Fruit fly (Drosophila melanogaster): ENCODE results near the gene CG18585.

DNA sequence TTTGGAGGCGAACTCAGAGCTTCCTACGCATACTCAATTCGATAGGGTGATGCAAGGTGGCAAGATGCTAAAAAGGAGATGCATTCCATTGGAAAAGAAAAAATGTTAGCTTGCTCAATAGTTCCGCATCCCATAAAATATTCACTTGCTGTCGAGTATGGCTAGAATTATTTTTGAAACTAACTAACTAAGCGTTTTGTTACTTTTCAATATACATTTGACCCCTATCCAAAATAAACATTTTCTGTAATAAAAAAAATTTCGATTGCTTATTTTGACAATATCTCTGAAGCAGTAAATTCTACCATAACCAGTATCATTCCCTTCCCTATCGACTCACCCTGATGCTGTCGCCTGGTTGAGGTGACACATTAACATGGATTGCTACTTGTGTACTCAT lies 12.7 kb upstream of the CG18585 start:
- TF ChIP-seq CG6175 (GFP tag; IDR thresholded peaks at IDR 0.05) (no peak), tgo (GFP tag; IDR thresholded peaks at IDR 0.05) (no peak; the same call in 2 of the 3 replicates), D (optimal IDR thresholded peaks at IDR 0.05) (no peak), D (GFP tag; optimal IDR thresholded peaks at IDR 0.05) (no peak), sima (GFP tag; optimal IDR thresholded peaks at IDR 0.05) (no peak), chn (GFP tag; optimal IDR thresholded peaks at IDR 0.05) (no peak), CG6654 (GFP tag; optimal IDR thresholded peaks at IDR 0.05) (no peak), fd102C (GFP tag; optimal IDR thresholded peaks at IDR 0.05) (no peak), chm (GFP tag; IDR thresholded peaks at IDR 0.05) (no peak), CG34376 (GFP tag; optimal IDR thresholded peaks at IDR 0.05) (no peak), wdn (GFP tag; IDR thresholded peaks at IDR 0.05) (peak; percentile 17; the same call in 1 of the 2 replicates), fd64A (GFP tag; optimal IDR thresholded peaks at IDR 0.05) (no peak), NC2β (GFP tag; optimal IDR thresholded peaks at IDR 0.05) (no peak), Dref (GFP tag; IDR thresholded peaks at IDR 0.05) (no peak)

All from whole organism, embryonic.